Worm (Caenorhabditis elegans) whole organism, late embryonic: ENCODE measurements around the gene F54F7.6.

Source experiments
- C08G9.2 ChIP-seq: sonication (generic microtip); optimal IDR thresholded peaks from 2 replicates; lab custom pipeline; 2016; ENCODE audit warnings: mild to moderate bottlenecking, missing genetic modification characterization, moderate library complexity, missing compliant biosample characterization
- C38D4.7 ChIP-seq: fragments of 200-800 bp; sonication (Bioruptor generic); optimal IDR thresholded peaks from 2 replicates; lab custom pipeline; 2018; ENCODE audit warnings: mild to moderate bottlenecking, missing genetic modification characterization, moderate library complexity, missing compliant biosample characterization
- K09A11.1 ChIP-seq: sonication (generic microtip); optimal IDR thresholded peaks from 2 replicates; lab custom pipeline; 2017; ENCODE audit warnings: antibody characterized with exemption, mild to moderate bottlenecking, missing genetic modification characterization, missing compliant biosample characterization; ENCODE audit not compliant: insufficient read depth
- T23F11.4 ChIP-seq: fragments of 200-800 bp; sonication (Bioruptor generic); optimal IDR thresholded peaks from 2 replicates; lab custom pipeline; 2018; ENCODE audit warnings: mild to moderate bottlenecking, missing genetic modification characterization, missing compliant biosample characterization
- ahr-1 ChIP-seq: sonication (generic microtip); optimal IDR thresholded peaks from 2 replicates; lab custom pipeline; 2016; ENCODE audit warnings: missing genetic modification characterization, missing compliant biosample characterization
- ceh-14 ChIP-seq: sonication (generic microtip); optimal IDR thresholded peaks from 2 replicates; lab custom pipeline; 2016; ENCODE audit warnings: missing genotype, missing genetic modification characterization, missing compliant biosample characterization
- ceh-18 ChIP-seq: sonication (generic microtip); optimal IDR thresholded peaks from 2 replicates; lab custom pipeline; 2016; ENCODE audit warnings: missing genetic modification characterization, missing compliant biosample characterization
- ceh-19 ChIP-seq: fragments of 200-800 bp; sonication (Bioruptor generic); optimal IDR thresholded peaks from 2 replicates; lab custom pipeline; 2018; ENCODE audit warnings: mild to moderate bottlenecking, missing genetic modification characterization, missing compliant biosample characterization
- ceh-2 ChIP-seq: sonication (generic microtip); optimal IDR thresholded peaks from 2 replicates; lab custom pipeline; 2016; ENCODE audit warnings: missing genotype, missing genetic modification characterization, missing compliant biosample characterization
- ceh-31 ChIP-seq: sonication (generic microtip); optimal IDR thresholded peaks from 2 replicates; lab custom pipeline; 2016; ENCODE audit warnings: missing genetic modification characterization, missing compliant biosample characterization
- ceh-34 ChIP-seq: sonication (generic microtip); optimal IDR thresholded peaks from 2 replicates; lab custom pipeline; 2016; ENCODE audit warnings: mild to moderate bottlenecking, missing genetic modification characterization, missing compliant biosample characterization
- ceh-6 ChIP-seq: fragments of 200-800 bp; sonication (Bioruptor generic); optimal IDR thresholded peaks from 2 replicates; lab custom pipeline; 2018; ENCODE audit warnings: mild to moderate bottlenecking, missing genetic modification characterization, missing compliant biosample characterization
- ceh-9 ChIP-seq: sonication (generic microtip); optimal IDR thresholded peaks from 2 replicates; lab custom pipeline; 2016; ENCODE audit warnings: mild to moderate bottlenecking, missing genetic modification characterization, inconsistent platforms, missing compliant biosample characterization
- che-1 ChIP-seq: sonication (generic microtip); optimal IDR thresholded peaks from 2 replicates; lab custom pipeline; 2016; ENCODE audit warnings: mild to moderate bottlenecking, missing genetic modification characterization, missing compliant biosample characterization
- elt-4 ChIP-seq: sonication (generic microtip); optimal IDR thresholded peaks from 2 replicates; lab custom pipeline; 2016; ENCODE audit warnings: missing genetic modification characterization, missing compliant biosample characterization
- ets-4 ChIP-seq: sonication (generic microtip); optimal IDR thresholded peaks from 2 replicates; lab custom pipeline; 2016; ENCODE audit warnings: missing genetic modification characterization, missing compliant biosample characterization
- fkh-10 ChIP-seq: fragments of 150-350 bp; optimal IDR thresholded peaks from 2 replicates; lab custom pipeline; 2014; ENCODE audit warnings: missing biosample characterization, missing genetic modification reagents, missing genetic modification characterization
- hlh-13 ChIP-seq: fragments of 200-800 bp; sonication (Bioruptor generic); optimal IDR thresholded peaks from 2 replicates; lab custom pipeline; 2018; ENCODE audit warnings: mild to moderate bottlenecking, missing genetic modification characterization, missing compliant biosample characterization
- hlh-15 ChIP-seq: sonication (generic microtip); optimal IDR thresholded peaks from 2 replicates; lab custom pipeline; 2016; ENCODE audit warnings: missing genetic modification characterization, missing compliant biosample characterization
- hlh-6 ChIP-seq: sonication (generic microtip); optimal IDR thresholded peaks from 2 replicates; lab custom pipeline; 2016; ENCODE audit warnings: missing genotype, missing genetic modification characterization, missing compliant biosample characterization
- hlh-8 ChIP-seq: sonication (generic microtip); optimal IDR thresholded peaks from 2 replicates; lab custom pipeline; 2016; ENCODE audit warnings: missing genotype, missing genetic modification characterization, missing compliant biosample characterization
- lin-11 ChIP-seq: fragments of 200-800 bp; sonication (Bioruptor generic); optimal IDR thresholded peaks from 2 replicates; lab custom pipeline; 2018; ENCODE audit warnings: mild to moderate bottlenecking, missing genetic modification characterization, missing compliant biosample characterization
- madf-2 ChIP-seq: sonication (generic microtip); optimal IDR thresholded peaks from 2 replicates; lab custom pipeline; 2017; ENCODE audit warnings: missing genetic modification characterization, missing compliant biosample characterization
- mec-3 ChIP-seq: sonication (generic microtip); optimal IDR thresholded peaks from 2 replicates; lab custom pipeline; 2016; ENCODE audit warnings: borderline replicate concordance, missing genetic modification characterization, missing compliant biosample characterization
- nhr-232 ChIP-seq: sonication (generic microtip); optimal IDR thresholded peaks from 2 replicates; lab custom pipeline; 2016; ENCODE audit warnings: missing genetic modification characterization, missing compliant biosample characterization
- npax-4 ChIP-seq: sonication (generic microtip); optimal IDR thresholded peaks from 2 replicates; lab custom pipeline; 2016; ENCODE audit warnings: missing genetic modification characterization, missing compliant biosample characterization
- odd-2 ChIP-seq: sonication (generic microtip); optimal IDR thresholded peaks from 2 replicates; lab custom pipeline; 2017; ENCODE audit warnings: antibody characterized with exemption, mild to moderate bottlenecking, missing genetic modification characterization, missing compliant biosample characterization
- pag-3 ChIP-seq: sonication (generic microtip); optimal IDR thresholded peaks from 2 replicates; lab custom pipeline; 2016; ENCODE audit warnings: missing compliant biosample characterization, missing genetic modification characterization, borderline replicate concordance
- pat-9 ChIP-seq: fragments of 200-800 bp; sonication (Bioruptor generic); optimal IDR thresholded peaks from 2 replicates; lab custom pipeline; 2018; ENCODE audit warnings: mild to moderate bottlenecking, missing genetic modification characterization, moderate library complexity, missing compliant biosample characterization
- pqm-1 ChIP-seq: sonication (generic microtip); optimal IDR thresholded peaks from 2 replicates; lab custom pipeline; 2016; ENCODE audit warnings: missing genetic modification characterization, missing compliant biosample characterization
- rnt-1 ChIP-seq: sonication (generic microtip); optimal IDR thresholded peaks from 2 replicates; lab custom pipeline; 2016; ENCODE audit warnings: missing genetic modification characterization, missing compliant biosample characterization
- sdc-2 ChIP-seq: sonication (generic microtip); optimal IDR thresholded peaks from 2 replicates; lab custom pipeline; 2016; ENCODE audit warnings: missing genotype, missing genetic modification characterization, missing compliant biosample characterization
- sox-2 ChIP-seq: fragments of 200-800 bp; sonication (Bioruptor generic); IDR thresholded peaks from 2 replicates; pipeline ENCODE4 v1.3.6; 2022; ENCODE audit warnings: missing genetic modification reagents, missing genetic modification characterization, missing compliant biosample characterization
- syd-9 ChIP-seq: sonication (generic microtip); optimal IDR thresholded peaks from 2 replicates; lab custom pipeline; 2016; ENCODE audit warnings: mild to moderate bottlenecking, missing genetic modification characterization, moderate library complexity, missing compliant biosample characterization
- ttx-3 ChIP-seq: sonication (generic microtip); optimal IDR thresholded peaks from 2 replicates; lab custom pipeline; 2016; ENCODE audit warnings: missing genetic modification reagents, missing genetic modification characterization, missing compliant biosample characterization
- unc-3 ChIP-seq, 2 experiments: fragments of 200-800 bp in 1 of 2; sonication (Bioruptor generic) in 1 of 2; sonication (generic microtip) in 1 of 2; conservative IDR thresholded peaks in 1 of 2; optimal IDR thresholded peaks in 1 of 2; 2 replicates each; pipeline versions ENCODE4 v1.3.6 to Lab custom; 2016 to 2022; ENCODE audit warnings: missing compliant biosample characterization in 2 of 2, missing genetic modification characterization in 2 of 2, missing genetic modification reagents in 1 of 2
- unc-42 ChIP-seq: sonication (generic microtip); optimal IDR thresholded peaks from 2 replicates; lab custom pipeline; 2016; ENCODE audit warnings: missing genotype, missing genetic modification characterization, missing compliant biosample characterization
- unc-86 ChIP-seq: sonication (generic microtip); optimal IDR thresholded peaks from 2 replicates; lab custom pipeline; 2016; ENCODE audit warnings: missing genetic modification characterization, missing compliant biosample characterization
- zip-5 ChIP-seq: sonication (generic microtip); optimal IDR thresholded peaks from 2 replicates; lab custom pipeline; 2016; ENCODE audit warnings: missing genetic modification characterization, missing compliant biosample characterization
- ztf-16 ChIP-seq: sonication (generic microtip); optimal IDR thresholded peaks from 2 replicates; lab custom pipeline; 2017; ENCODE audit warnings: missing genetic modification characterization, missing compliant biosample characterization

Gene F54F7.6

ce11 chrX:11826892-11827291 is 38.3 kb upstream of the F54F7.6 start:
- TF ChIP-seq unc-42 (tag; lab: Kevin White, UChicago) (no peak), mec-3 (tag; lab: Kevin White, UChicago) (no peak), hlh-15 (tag; lab: Kevin White, UChicago) (no peak), C08G9.2 (tag; lab: Kevin White, UChicago) (no peak), sdc-2 (tag; lab: Kevin White, UChicago) (no peak)
- TF ChIP-seq, all 69 proteins: peak for 0

ce11 chrX:11827528-11827927 is 37.7 kb upstream of the F54F7.6 start:
- TF ChIP-seq K09A11.1 (tag; lab: Kevin White, UChicago): no peak
- no peak for TF ChIP-seq rnt-1 (tag; lab: Kevin White, UChicago)
- no peak for TF ChIP-seq nhr-232
- no peak for TF ChIP-seq C38D4.7 (GFP tag; lab: Kevin White, UChicago)
- no peak for TF ChIP-seq ceh-9 (tag; lab: Kevin White, UChicago)
- TF ChIP-seq sdc-2 (tag; lab: Kevin White, UChicago): no peak
- no peak for TF ChIP-seq ceh-19 (GFP tag; lab: Kevin White, UChicago)
- TF ChIP-seq elt-4 (tag; lab: Kevin White, UChicago): no peak
- TF ChIP-seq npax-4 (tag; lab: Kevin White, UChicago): no peak
- TF ChIP-seq ceh-14: no peak
- TF ChIP-seq lin-11 (tag; lab: Kevin White, UChicago): no peak

ce11 chrX:11828661-11829060 is 36.5 kb upstream of the F54F7.6 start:
- TF ChIP-seq mec-3 (tag; lab: Kevin White, UChicago) (no peak), ttx-3 (tag; lab: Kevin White, UChicago) (no peak), unc-3 (GFP tag; conservative IDR thresholded peaks at IDR 0.05; lab: Robert Waterston, UW) (no peak), unc-3 (tag; optimal IDR thresholded peaks at IDR 0.05; lab: Kevin White, UChicago) (no peak), ceh-31 (tag; lab: Kevin White, UChicago) (no peak), ceh-18 (tag; lab: Kevin White, UChicago) (no peak), hlh-6 (no peak), odd-2 (no peak), syd-9 (tag; lab: Kevin White, UChicago) (no peak), pat-9 (tag; lab: Kevin White, UChicago) (no peak), ceh-19 (GFP tag; lab: Kevin White, UChicago) (no peak), ceh-34 (tag; lab: Kevin White, UChicago) (no peak), pqm-1 (tag; lab: Kevin White, UChicago) (no peak), pag-3 (no peak), zip-5 (tag; lab: Kevin White, UChicago) (no peak), unc-86 (no peak), hlh-13 (GFP tag; lab: Kevin White, UChicago) (no peak), hlh-8 (tag; lab: Kevin White, UChicago) (no peak)

ce11 chrX:11837378-11837777 is 27.8 kb upstream of the F54F7.6 start, which contains the start of gene taf-7.1:
TSS of gene taf-7.1 (minus strand) at chrX:11837478.
- no peak for TF ChIP-seq ceh-2 (tag; lab: Kevin White, UChicago)
- TF ChIP-seq hlh-13 (GFP tag; lab: Kevin White, UChicago): no peak
- no peak for TF ChIP-seq nhr-232
- TF ChIP-seq zip-5 (tag; lab: Kevin White, UChicago): no peak
- TF ChIP-seq ceh-6: no peak
- no peak for TF ChIP-seq pqm-1 (tag; lab: Kevin White, UChicago)
- TF ChIP-seq, all 69 proteins: peak for 0

- TF ChIP-seq ets-4 (tag; lab: Kevin White, UChicago) (no peak), ztf-16 (no peak), ahr-1 (tag; lab: Kevin White, UChicago) (no peak), T23F11.4 (GFP tag; lab: Kevin White, UChicago) (no peak), hlh-15 (tag; lab: Kevin White, UChicago) (no peak), mec-3 (tag; lab: Kevin White, UChicago) (no peak), fkh-10 (GFP tag; lab: Kevin White, UChicago) (no peak), che-1 (tag; lab: Kevin White, UChicago) (no peak), ceh-19 (GFP tag; lab: Kevin White, UChicago) (no peak), zip-5 (tag; lab: Kevin White, UChicago) (no peak), npax-4 (tag; lab: Kevin White, UChicago) (no peak), ceh-31 (tag; lab: Kevin White, UChicago) (no peak), madf-2 (tag; lab: Kevin White, UChicago) (no peak), ceh-6 (no peak), hlh-6 (no peak), sox-2 (no peak)
Observed at ce11 chrX:11843363-11843762, 21.8 kb upstream of the F54F7.6 start, which contains the start of gene F54F7.2. TSS of gene F54F7.2 (plus strand) at chrX:11843663.
